Worm (Caenorhabditis elegans) whole organism, L4 larva: ENCODE measurements around the gene irg-5.

ENCODE experiments used
- nhr-10 ChIP-seq: fragments of 150-350 bp; optimal IDR thresholded peaks from 2 replicates; lab custom pipeline; 2014; ENCODE audit warnings: missing biosample characterization, missing genetic modification characterization
- nhr-25 ChIP-seq: sonication (generic microtip); optimal IDR thresholded peaks from 2 replicates; lab custom pipeline; 2017; ENCODE audit warnings: missing genetic modification characterization, mild to moderate bottlenecking, missing compliant biosample characterization, antibody characterized with exemption, moderate library complexity, borderline replicate concordance; ENCODE audit not compliant: insufficient read depth

DNA sequence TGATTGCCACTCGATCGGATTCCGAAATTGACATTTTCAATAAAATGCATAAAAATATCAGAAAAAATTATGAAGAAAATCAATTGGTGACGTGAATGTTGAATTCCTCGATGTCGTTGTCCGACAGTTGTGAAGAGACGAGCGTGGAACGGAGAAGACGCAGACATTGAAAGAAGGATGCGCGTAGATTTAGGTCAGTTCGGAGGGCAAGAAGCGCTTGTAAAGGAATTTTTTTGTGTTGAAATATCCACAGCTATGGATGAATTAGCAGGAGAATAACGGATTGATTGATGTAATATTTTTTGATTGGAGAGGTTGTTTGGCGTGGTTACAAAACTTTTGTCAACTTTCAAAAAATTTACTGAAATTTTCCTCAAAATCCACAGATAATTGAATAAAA, 30.1 kb upstream of the irg-5 start, which contains the start of gene F20G2.3:
- TF ChIP-seq nhr-25 = no peak
- TF ChIP-seq nhr-10 (tag; lab: Kevin White, UChicago) = no peak
